Fruit fly (Drosophila melanogaster) whole organism, prepupa: Measurements from ENCODE around the gene CG4702.

Experiments
- CG34406 ChIP-seq: fragments of 200-800 bp; sonication (Bioruptor generic); optimal IDR thresholded peaks from 3 replicates; lab custom pipeline; 2016; ENCODE audit warnings: missing biosample characterization, missing genetic modification characterization
- Eip75B ChIP-seq: fragments of 200-800 bp; sonication (Bioruptor generic); optimal IDR thresholded peaks from 3 replicates; lab custom pipeline; 2016; ENCODE audit warnings: missing biosample characterization, missing genetic modification characterization
- Eip93F ChIP-seq: fragments of 200-800 bp; sonication (Bioruptor generic); optimal IDR thresholded peaks from 2 replicates; lab custom pipeline; 2016; ENCODE audit warnings: missing biosample characterization, mild to moderate bottlenecking, missing genetic modification characterization
- pdm3 ChIP-seq: fragments of 200-800 bp; sonication (Bioruptor generic); optimal IDR thresholded peaks from 3 replicates; lab custom pipeline; 2016; ENCODE audit warnings: missing biosample characterization, missing genetic modification characterization
- salr ChIP-seq, 2 experiments: fragments of 200-800 bp; sonication (Bioruptor generic); optimal IDR thresholded peaks; 3 replicates each; lab custom pipeline; 2016 to 2018; ENCODE audit warnings: missing biosample characterization in 2 of 2, missing genetic modification characterization in 2 of 2, mild to moderate bottlenecking in 1 of 2

DNA sequence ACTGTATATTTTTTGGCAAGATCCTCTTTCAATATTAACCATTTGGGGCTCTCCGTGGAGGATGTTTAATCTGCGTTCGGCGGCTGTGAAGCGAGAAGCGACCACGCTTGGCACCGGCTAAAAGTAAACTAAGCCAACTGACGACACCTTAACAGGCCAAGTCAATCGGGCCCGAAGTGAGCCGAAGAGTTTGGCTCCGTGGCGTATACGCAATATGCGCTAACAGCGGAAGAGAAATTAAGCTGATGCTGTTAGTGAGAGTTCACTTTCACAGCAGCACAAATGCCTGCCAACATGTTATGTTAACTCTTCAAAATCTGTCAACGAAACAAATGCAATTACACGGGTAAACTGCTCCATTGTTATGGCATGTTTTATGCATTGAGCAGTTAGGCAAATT lies 30.5 kb upstream of the CG4702 start, which contains the start of gene dpr15:
- no peak for TF ChIP-seq salr (GFP tag; optimal IDR thresholded peaks at IDR 0.05; lab: Kevin White, UChicago)
- TF ChIP-seq CG34406 (GFP tag; lab: Kevin White, UChicago), result no peak
- no peak for TF ChIP-seq Eip75B (GFP tag; lab: Kevin White, UChicago)
- TF ChIP-seq Eip93F (GFP tag; lab: Kevin White, UChicago), result no peak
- TF ChIP-seq pdm3, result no peak
